Worm (Caenorhabditis elegans) whole organism, dauer: ENCODE results near the gene hpo-30.

Experiments used
- unc-62 ChIP-seq: sonication (generic microtip); optimal IDR thresholded peaks from 2 replicates; lab custom pipeline; 2017; ENCODE audit warnings: missing biosample characterization, missing genetic modification reagents, missing genetic modification characterization

Gene hpo-30

DNA sequence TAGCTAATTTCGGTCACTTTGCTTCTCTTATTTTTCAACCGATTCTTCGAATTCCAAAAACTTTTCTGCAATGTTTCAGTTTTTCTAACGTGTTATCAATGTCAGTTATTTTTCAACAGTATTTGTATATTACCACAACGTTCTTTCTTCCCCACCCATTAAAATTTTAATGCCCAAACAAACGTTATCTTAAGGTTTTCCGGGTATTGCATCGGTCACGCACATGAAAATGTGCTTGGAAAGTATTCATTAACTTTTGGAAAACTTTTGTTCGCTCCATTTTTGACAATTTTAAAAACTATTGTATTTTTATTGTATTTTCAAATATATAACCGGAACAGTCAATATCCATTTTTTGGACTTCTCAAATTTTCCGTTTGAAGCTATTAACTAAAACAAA, 14.0 kb downstream of the hpo-30 start:
- TF ChIP-seq unc-62 (GFP tag; lab: Kevin White, UChicago): no peak

DNA sequence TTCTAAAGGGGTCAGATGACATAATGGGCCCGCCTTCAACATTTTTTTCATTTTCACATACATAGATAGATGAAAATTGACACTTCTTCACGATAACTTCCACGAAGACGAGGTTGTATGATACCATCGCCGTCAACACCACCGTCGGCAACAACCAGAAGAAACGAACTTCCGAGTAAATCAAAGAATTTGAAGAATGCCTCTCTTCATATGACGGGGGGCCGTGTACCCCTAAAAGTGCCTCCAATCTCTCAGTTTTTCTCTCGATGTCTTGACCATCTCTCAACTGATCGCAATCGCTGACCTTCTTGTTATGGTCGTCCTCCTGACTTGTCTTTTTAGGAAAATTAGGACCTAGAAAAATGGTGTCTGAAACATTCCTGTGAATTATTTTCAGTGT, 14.6 kb downstream of the hpo-30 start:
- no peak for TF ChIP-seq unc-62 (GFP tag; lab: Kevin White, UChicago)

DNA sequence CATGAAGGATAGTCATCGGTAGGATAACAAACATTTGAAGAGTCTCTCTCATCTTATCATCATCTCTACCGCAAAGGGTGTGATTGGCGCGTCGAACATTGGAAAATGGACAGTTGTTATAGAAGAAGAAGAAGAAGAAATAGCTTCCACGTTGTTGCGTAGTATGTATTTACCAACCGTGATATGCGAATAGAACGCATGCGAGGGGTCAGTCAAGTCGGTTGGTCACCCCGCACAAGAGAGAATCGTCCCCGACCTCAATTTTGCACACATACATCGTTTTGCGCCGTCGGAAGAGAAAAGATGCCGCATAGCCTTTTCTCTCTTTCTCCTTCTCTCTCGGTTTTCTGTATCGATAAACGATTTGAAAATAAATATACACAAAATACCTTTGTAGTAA, 15.1 kb downstream of the hpo-30 start:
- TF ChIP-seq unc-62 (GFP tag; lab: Kevin White, UChicago): no peak

DNA sequence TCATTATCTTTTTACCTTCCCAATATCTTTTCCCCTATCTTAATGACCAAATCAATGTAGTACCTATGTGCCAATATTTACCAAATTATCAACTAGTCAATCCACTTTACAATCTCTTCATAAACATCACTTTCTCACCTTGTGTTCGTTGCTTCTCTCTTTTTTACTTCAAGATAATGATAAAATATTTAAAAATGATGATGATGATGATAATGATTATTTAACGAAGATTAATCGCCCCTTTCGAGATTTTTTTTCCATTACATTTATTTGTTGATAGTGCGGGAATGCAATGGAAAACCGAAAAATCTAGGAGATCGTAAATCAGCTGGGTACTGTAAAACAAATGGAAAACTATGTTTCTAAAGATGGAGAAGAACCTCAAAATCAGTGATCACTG, 16.1 kb downstream of the hpo-30 start:
- TF ChIP-seq unc-62 (GFP tag; lab: Kevin White, UChicago): no peak

DNA sequence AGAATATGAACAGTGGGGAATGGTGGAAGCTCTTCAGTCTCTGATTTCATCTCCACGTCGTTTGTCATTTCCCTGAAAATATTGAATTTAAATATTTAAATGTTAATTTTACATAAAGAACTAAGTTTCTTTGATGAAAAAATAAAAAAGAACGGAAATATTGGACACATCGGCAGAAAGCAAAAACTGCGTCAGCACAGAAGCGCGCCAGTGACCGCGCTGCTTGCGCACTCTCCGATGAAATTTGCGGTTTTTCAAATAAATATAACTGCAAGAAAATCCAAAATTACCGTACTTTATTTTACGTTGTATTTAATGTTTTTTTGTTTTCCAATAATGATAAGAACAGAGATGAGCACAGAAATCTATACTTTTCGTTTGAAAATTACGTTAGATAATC, 18.6 kb downstream of the hpo-30 start, which contains the start of the genes srpa-68 and srh-16:
Gene srpa-68, minus strand, starts transcription at position 72 of the 400 bp plus-strand sequence.
Gene srh-16, plus strand, starts transcription at position 275 of the 400 bp plus-strand sequence.
- no peak for TF ChIP-seq unc-62 (GFP tag; lab: Kevin White, UChicago)

DNA sequence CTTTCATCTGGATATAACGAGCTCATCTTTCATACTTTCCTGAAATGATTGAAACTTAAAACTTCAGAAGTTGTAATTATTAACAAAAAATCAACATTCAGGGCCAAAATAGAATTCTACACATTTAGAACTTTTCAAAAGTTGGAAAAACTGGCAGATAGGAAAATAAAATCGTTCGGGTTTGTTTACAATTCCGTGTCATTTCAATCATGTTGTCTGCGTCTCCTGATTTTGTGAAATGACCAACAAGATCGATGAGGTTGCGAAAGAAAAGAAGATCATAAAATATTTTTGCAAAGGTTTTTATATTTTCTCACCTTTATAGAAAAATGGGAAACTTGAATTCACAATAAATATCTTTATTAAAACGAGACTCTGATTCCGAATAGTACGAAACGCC, 21.6 kb downstream of the hpo-30 start, which contains the start of gene rskd-1:
Gene rskd-1, minus strand, starts transcription at position 39 of the 400 bp plus-strand sequence.
- no peak for TF ChIP-seq unc-62 (GFP tag; lab: Kevin White, UChicago)

DNA sequence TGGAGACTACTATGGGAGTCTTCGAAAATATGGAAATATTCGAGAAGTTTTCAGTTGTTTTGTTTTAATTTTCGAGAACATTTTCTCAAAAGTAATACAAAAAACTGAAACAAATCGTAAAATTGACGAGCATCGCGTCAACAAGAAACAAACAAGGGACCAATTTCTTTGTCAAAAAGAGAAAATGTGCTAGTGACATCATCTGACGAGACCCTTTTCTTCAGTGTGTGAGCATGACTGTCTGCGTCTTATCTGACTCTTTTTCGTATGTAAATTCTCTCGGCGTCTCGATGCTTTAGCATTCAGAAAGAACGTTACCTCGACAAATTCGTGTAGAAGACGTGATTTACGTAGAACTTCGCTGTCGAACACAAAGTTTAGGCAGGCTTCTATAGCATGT, 22.5 kb downstream of the hpo-30 start:
- no peak for TF ChIP-seq unc-62 (GFP tag; lab: Kevin White, UChicago)

DNA sequence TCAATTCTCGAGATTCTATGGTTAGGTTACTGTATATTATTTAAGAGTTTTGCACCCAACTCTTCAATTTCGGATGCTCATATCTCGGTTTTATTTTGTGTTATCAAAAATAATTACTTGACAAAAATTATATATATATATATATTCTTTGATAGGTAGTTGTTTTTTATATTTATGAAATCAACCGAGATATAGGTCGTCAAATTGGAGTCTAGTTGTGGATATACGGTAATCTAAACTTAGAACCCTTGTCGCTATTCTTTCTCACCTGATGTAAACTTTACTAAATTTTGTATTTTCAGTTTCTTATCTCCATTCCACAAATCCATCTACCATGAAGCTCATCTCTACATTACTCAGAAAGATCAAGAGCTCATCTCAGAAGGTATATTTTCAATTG, 27.0 kb downstream of the hpo-30 start, which contains the start of gene F55C5.10:
Gene F55C5.10, plus strand, starts transcription at position 301 of the 400 bp plus-strand sequence.
- TF ChIP-seq unc-62 (GFP tag; lab: Kevin White, UChicago): no peak

DNA sequence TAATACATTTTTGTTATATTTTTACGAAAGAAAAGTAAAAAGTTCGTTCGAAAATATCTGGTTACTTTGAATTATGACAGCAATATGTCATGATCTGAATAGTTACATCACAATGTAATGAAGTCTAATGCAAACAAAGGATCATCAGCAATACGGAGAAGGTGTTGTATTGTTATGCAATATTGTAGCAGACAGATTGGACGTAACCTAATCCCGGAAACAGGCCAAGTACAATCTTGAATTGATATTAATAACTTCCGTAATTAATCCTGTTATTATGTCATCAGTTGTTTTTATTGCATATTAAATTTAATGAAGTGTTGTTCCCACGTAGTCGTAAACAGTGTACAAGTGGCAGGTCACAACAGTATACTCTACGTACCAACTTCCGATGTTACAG, 28.6 kb downstream of the hpo-30 start:
- TF ChIP-seq unc-62 (GFP tag; lab: Kevin White, UChicago): no peak

DNA sequence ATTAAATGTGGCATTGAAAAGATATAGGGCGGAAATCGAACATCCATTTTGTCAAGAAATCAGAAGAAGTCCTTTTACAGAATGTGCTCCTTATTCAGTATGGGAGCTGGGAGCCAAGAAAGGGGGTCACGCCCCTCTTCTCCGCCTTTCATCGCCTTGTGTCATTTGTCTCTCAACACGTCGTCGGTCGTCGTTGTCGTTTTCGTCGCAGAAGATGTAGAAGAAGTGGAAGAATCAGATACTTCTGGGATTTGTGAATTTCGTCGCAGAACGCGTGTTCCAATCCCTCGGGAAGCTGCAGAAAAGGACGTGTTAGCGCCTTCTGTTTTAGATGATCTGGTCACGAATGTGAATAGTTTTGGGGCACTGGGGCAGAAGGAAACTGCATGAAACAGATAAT, 33.2 kb downstream of the hpo-30 start, which contains the start of gene bnc-1:
Gene bnc-1, minus strand, starts transcription at position 101 of the 400 bp plus-strand sequence.
- TF ChIP-seq unc-62 (GFP tag; lab: Kevin White, UChicago): no peak

DNA sequence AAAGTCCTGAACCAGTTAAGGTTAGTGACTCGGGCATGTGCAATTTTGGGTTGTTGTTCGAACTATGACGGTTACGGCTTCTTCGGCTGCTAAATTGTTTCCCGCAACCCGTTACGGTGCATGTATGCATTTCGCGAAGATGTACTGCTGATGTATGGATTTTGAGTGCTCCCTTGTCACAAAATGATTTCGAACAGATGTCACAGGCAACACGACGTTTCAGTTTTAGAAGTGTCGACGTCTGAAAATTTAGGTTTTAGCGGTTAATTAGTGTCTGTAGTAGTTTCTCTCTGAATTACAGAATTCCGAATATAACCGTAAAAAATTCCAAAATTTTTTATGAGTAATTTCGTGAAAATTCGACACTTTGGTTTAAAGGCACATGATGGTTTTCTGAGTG, 34.4 kb downstream of the hpo-30 start:
- TF ChIP-seq unc-62 (GFP tag; lab: Kevin White, UChicago): no peak

DNA sequence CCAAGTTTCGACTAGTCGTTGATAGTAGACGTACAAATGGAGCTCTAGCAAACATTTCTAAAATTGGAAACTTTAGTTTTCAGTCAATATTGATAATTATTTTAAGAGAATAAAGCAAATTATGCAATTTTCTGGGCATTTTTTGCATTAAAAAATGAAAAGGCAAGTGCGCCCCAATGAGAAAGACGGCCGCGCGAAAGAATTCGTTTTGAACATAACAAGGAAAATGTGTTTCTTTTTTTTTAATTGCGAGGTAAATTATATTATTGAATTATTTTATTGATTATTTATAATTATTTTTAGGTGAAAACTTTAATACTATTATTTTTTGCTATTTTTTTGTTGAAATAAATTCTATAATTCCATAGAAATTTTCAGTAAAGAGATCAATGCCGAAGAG, 38.7 kb downstream of the hpo-30 start, which contains the start of the genes tsfm-1 and capg-2:
Gene tsfm-1, minus strand, starts transcription at position 57 of the 400 bp plus-strand sequence.
Gene capg-2, plus strand, starts transcription at position 379 of the 400 bp plus-strand sequence.
- TF ChIP-seq unc-62 (GFP tag; lab: Kevin White, UChicago): no peak

DNA sequence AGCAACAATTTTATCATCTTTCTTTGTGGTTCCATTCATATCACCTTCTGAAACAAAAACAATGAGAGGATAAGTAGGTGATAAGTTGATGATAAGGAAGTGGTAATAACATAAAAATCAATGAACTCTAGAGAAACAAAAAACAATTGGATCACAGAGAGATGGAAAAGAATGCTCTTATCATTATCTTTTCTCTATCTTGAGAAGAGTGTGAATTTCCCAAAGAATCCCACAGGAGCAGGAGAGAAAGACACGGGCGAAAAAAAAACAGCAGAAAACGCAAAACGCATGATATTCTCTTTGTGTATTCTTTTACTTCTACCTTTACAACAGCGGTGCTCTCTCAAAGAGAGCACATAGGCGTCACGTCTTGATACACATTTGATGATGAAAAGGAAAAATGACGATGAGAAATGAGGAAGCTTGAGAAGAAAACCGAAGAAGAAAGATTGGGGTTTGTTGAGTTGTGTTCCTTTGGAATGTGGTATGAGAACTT, 40.8 kb downstream of the hpo-30 start, which contains the start of gene twk-24:
Gene twk-24, minus strand, starts transcription at position 51 of the 496 bp plus-strand sequence.
- no peak for TF ChIP-seq unc-62 (GFP tag; lab: Kevin White, UChicago)

DNA sequence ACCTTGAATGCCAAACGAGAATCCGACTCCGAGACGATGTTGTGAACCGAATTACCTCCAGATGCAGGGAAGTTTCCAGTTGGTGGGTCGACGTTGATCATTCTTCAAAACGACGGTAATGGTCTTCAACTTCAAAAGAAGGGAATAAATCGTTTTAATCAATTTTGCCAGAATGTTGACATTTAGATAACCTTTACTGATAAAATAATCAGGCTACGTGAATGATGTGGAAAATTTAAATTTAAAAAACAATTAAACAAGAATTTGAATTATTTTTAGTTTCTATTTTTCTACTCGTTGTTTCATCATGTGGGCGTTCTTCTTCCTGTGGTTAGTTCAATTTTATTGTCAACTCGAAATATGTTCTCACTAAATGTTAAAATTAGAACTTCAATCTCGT, 46.4 kb downstream of the hpo-30 start, which contains the start of gene ssp-35:
Gene ssp-35, minus strand, starts transcription at position 101 of the 400 bp plus-strand sequence.
- no peak for TF ChIP-seq unc-62 (GFP tag; lab: Kevin White, UChicago)

DNA sequence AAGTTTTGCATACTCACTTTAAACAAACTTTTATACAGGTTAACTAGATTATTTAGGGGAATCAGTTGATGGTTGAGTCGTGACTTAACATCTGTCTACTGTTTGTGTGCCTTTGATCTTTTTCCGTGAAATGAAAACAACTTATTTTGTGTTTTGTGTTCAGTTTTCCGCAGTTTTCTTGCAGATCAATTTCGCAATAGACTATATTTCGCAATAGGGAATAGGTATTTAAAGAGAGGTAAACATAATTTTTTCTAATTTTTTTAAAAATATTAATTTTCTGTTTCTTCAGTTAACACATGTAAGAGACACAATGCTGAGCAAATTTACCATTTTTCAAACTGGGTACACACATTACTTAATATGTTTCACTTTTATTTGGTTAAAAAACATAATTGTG, 48.8 kb downstream of the hpo-30 start, which contains the start of gene tbb-6:
Gene tbb-6, plus strand, starts transcription at position 155 of the 400 bp plus-strand sequence.
- no peak for TF ChIP-seq unc-62 (GFP tag; lab: Kevin White, UChicago)

DNA sequence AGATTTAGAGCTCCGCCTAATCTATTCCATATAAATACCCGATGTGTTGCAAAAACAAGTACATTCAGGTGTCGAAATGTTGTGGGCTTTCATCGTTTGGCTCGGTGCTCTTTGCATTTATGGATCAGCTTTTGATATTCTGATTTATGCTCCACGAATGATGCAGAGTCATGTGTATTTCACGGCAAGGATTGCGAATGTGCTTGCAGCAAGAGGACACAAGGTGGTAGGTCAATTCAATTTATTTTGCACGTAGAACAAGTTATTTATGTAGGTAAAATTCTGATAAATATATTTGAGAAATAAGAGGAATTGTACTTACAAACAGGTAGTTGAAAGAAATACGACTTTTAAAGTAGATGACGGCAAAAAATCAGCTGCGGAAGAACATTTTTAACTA, 51.2 kb downstream of the hpo-30 start, which contains the start of gene ugt-56:
Gene ugt-56, plus strand, starts transcription at position 61 of the 400 bp plus-strand sequence.
- no peak for TF ChIP-seq unc-62 (GFP tag; lab: Kevin White, UChicago)
